Worm (Caenorhabditis elegans) whole organism, L4/young adult: Measurements from ENCODE around the gene C16C10.2.

Source experiments
- W03F9.2 ChIP-seq: fragments of 150-350 bp; optimal IDR thresholded peaks from 2 replicates; lab custom pipeline; 2014; ENCODE audit warnings: missing biosample characterization, missing genetic modification characterization
- dao-5 ChIP-seq: sonication (generic microtip); optimal IDR thresholded peaks from 2 replicates; lab custom pipeline; 2016; ENCODE audit warnings: missing genotype, missing genetic modification characterization, moderate library complexity, missing compliant biosample characterization
- him-1 ChIP-seq: sonication (generic microtip); optimal IDR thresholded peaks from 2 replicates; lab custom pipeline; 2016; ENCODE audit warnings: missing genotype, missing genetic modification reagents, missing genetic modification characterization, missing compliant biosample characterization

Gene C16C10.2

ce11 chrIII:4170903-4171377 lies 7.5 kb downstream of the C16C10.2 start, which contains the start of the genes rnf-121 and C16C10.4:
Gene rnf-121 (minus strand): TSS chrIII:4170953.
Gene C16C10.4 (plus strand): TSS chrIII:4171336.
- TF ChIP-seq him-1 (tag; lab: Kevin White, UChicago), result peak; percentile 45
- peak; percentile 69 for TF ChIP-seq W03F9.2 (tag; lab: Kevin White, UChicago)
- peak; percentile 43 for TF ChIP-seq dao-5 (tag; lab: Kevin White, UChicago)

DNA sequence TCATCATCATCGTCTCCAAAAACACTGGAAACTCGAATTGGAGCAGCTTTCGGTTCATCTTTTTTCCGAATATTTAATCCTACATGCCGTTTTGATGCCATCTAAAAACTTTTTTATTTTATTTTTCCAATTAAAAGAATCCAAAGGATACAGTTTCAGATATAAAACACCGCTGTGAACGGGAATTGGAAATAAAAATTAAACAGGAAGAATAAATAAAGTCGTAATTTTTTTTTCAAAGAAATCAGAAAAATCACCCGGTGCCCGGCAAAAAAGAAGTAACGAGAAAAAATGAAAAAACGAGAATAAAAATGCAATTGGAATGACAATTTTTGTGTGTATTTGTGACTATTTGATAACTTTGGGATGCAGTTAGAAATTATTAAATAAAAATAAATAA lies 9.8 kb downstream of the C16C10.2 start, which contains the start of gene ccdc-55:
TSS of gene ccdc-55 (minus strand) at position 101 of the 400 bp plus-strand sequence.
- TF ChIP-seq dao-5 (tag; lab: Kevin White, UChicago), result no peak
- TF ChIP-seq him-1 (tag; lab: Kevin White, UChicago), result no peak
- TF ChIP-seq W03F9.2 (tag; lab: Kevin White, UChicago), result no peak

DNA sequence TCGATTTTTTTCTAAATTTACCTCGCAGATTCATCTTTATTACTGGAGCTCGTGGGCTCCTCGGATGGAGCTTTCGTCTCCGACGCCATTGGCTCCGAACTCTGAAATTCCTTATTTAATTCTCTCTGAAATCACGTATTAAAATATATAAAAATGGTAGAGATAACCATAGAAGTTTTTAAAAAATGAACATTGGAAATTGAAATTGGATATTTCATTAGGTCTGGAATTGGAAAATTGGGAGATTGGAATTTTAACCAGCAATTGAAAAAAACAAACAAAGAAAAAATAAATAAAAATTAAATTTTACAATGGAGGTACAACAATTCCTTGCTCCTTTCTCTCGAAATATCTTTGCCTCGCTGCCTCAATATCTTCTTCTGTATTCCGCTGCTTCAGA lies 11.7 kb downstream of the C16C10.2 start, which contains the start of gene rnf-5:
TSS of gene rnf-5 (minus strand) at position 101 of the 400 bp plus-strand sequence.
- no peak for TF ChIP-seq dao-5 (tag; lab: Kevin White, UChicago)
- TF ChIP-seq him-1 (tag; lab: Kevin White, UChicago), result no peak
- no peak for TF ChIP-seq W03F9.2 (tag; lab: Kevin White, UChicago)

ce11 chrIII:4164071-4164470 lies 14.4 kb downstream of the C16C10.2 start, which contains the start of gene C16C10.8:
Gene C16C10.8 (minus strand): TSS chrIII:4164171.
- no peak for TF ChIP-seq W03F9.2 (tag; lab: Kevin White, UChicago)
- no peak for TF ChIP-seq him-1 (tag; lab: Kevin White, UChicago)
- TF ChIP-seq dao-5 (tag; lab: Kevin White, UChicago), result no peak

DNA sequence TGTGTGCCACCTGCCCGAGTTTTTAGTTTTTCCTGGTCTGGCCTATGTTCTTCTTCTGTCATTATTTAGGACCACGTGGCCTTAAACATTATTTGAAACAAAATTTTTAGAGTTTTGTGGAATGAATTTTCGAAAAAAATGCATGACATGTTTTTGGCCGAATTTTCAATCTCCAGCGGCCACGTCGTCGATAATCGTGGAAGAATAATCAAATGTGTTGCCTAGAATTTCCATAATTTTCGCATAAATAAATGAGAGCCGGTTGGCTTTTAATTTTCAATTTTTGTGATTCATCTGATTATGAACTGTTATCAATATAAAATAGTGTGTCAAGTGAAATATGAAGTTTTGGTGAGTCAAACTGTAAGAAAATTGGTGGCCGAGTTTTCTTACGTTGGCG lies 17.5 kb downstream of the C16C10.2 start, which contains the start of gene C01G12.16:
TSS of gene C01G12.16 (plus strand) at position 301 of the 400 bp plus-strand sequence.
- no peak for TF ChIP-seq him-1 (tag; lab: Kevin White, UChicago)
- no peak for TF ChIP-seq W03F9.2 (tag; lab: Kevin White, UChicago)
- TF ChIP-seq dao-5 (tag; lab: Kevin White, UChicago), result no peak

- TF ChIP-seq him-1 (tag; lab: Kevin White, UChicago) (no peak), dao-5 (tag; lab: Kevin White, UChicago) (no peak), W03F9.2 (tag; lab: Kevin White, UChicago) (no peak)
Measured at ce11 chrIII:4157298-4157697, 21.2 kb downstream of the C16C10.2 start, which contains the start of gene C16C10.9. Gene C16C10.9 (minus strand): TSS chrIII:4157398.

DNA sequence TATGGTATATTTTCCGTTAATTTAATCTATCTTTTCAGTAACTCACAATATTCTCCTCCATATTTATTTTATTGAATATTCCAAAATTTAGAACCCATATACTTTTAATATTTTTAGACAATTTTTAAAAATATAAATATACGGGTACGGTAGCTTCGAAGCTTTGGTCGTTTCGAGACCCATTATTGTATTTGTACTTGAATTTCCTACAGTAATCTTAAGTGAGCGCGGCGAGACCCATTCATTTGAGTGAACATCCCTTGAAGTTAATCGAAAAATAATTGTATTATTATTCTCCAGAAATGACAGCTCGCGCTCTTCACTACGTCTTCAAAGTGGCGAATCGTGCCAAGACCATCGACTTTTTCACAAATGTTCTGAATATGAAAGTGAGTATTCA lies 25.2 kb downstream of the C16C10.2 start, which contains the start of gene glod-4:
TSS of gene glod-4 (plus strand) at position 301 of the 400 bp plus-strand sequence.
- TF ChIP-seq W03F9.2 (tag; lab: Kevin White, UChicago), result no peak
- no peak for TF ChIP-seq dao-5 (tag; lab: Kevin White, UChicago)
- no peak for TF ChIP-seq him-1 (tag; lab: Kevin White, UChicago)

ce11 chrIII:4152828-4153227 lies 25.6 kb downstream of the C16C10.2 start:
- TF ChIP-seq him-1 (tag; lab: Kevin White, UChicago), result no peak
- TF ChIP-seq dao-5 (tag; lab: Kevin White, UChicago), result no peak
- no peak for TF ChIP-seq W03F9.2 (tag; lab: Kevin White, UChicago)

DNA sequence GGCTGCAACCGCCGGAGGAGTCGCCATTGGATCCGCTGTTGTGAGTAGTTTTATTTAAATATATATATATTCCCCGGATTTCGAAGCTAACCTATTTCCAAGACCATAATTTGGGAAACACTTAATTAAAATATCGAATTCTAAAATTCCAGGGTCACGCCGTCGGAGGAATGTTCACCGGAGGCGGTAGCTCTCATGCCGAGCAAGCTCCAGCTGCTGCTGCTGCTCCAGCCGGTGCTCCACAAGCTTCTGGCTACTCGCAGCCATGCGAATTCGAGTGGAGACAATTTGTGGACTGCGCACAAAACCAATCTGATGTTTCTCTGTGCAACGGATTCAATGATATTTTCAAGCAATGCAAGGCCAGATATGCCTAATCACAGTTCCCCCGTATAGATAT lies 26.2 kb downstream of the C16C10.2 start:
- TF ChIP-seq him-1 (tag; lab: Kevin White, UChicago) (no peak), dao-5 (tag; lab: Kevin White, UChicago) (no peak), W03F9.2 (tag; lab: Kevin White, UChicago) (no peak)

DNA sequence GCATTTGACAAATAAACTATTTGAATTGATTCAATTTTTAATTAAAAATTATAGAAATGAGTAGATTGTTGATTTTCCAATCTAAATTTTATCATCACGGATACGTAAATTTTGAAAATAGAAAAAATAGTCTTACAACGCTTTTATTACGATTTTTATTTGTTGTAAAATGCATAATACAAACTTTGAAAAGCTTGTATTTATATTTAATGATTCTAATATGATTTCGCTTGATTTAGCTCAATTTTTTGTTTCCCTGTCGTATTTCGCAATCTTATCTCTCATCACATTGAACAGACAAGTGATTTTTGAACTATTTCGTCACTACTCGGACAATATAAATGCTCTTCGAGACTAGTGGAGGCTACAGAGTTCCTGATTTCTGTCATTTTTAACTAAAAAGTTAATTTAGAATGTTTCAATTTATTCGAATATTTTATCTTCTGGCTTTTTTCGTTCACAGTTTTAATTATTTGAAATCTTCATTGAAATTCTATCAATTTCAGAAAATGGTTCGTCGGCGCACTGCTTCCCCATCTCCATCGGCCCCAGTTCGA lies 26.8 kb downstream of the C16C10.2 start, which contains the start of the genes wht-3 and har-1:
TSS of gene wht-3 (minus strand) at position 51 of the 557 bp plus-strand sequence.
TSS of gene har-1 (plus strand) at position 507 of the 557 bp plus-strand sequence.
- TF ChIP-seq him-1 (tag; lab: Kevin White, UChicago) (no peak), W03F9.2 (tag; lab: Kevin White, UChicago) (no peak), dao-5 (tag; lab: Kevin White, UChicago) (no peak)

DNA sequence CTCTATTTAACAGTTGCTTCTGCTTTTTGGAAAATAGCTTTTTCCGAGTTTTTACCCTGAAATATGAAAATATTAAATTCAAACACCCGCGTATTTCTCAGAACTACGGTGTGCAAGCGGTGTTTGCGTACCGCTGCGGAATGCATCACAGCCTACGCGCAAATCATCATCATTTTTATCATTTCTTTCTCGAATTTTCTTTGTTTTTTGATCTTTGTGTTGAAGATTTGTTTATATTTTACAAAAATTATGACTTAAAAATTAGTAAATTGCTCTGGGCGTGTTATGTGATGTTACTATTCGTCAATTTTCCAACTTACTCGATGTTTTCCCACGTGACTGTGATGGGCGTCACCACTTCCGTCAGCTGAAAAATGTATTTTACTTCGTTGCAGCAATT lies 27.5 kb downstream of the C16C10.2 start:
- TF ChIP-seq him-1 (tag; lab: Kevin White, UChicago) (no peak), W03F9.2 (tag; lab: Kevin White, UChicago) (peak; percentile 73), dao-5 (tag; lab: Kevin White, UChicago) (no peak)

- TF ChIP-seq dao-5 (tag; lab: Kevin White, UChicago) (no peak), him-1 (tag; lab: Kevin White, UChicago) (no peak), W03F9.2 (tag; lab: Kevin White, UChicago) (no peak)
Measured at ce11 chrIII:4143170-4143569, 35.3 kb downstream of the C16C10.2 start.

ce11 chrIII:4137180-4137579 lies 41.3 kb downstream of the C16C10.2 start:
- TF ChIP-seq him-1 (tag; lab: Kevin White, UChicago) (no peak), dao-5 (tag; lab: Kevin White, UChicago) (no peak), W03F9.2 (tag; lab: Kevin White, UChicago) (no peak)
